Fruit fly (Drosophila melanogaster): Measurements from ENCODE around the gene CG9630.
A peak's percentile ranks its signal among the peaks of the same experiment; 100 is the strongest.

The CG9630 gene

dm6 chr3R:8243720-8244119 lies 26.0 kb downstream of the CG9630 start, which contains the start of the genes CG9636, CG18749 and CG33722 (continued):
- TF ChIP-seq CG34406 (GFP tag; optimal IDR thresholded peaks at IDR 0.05) (peak; percentile 51), CG6808 (GFP tag; optimal IDR thresholded peaks at IDR 0.05) (peak; percentile 30), eg (GFP tag; IDR thresholded peaks at IDR 0.05) (no peak), CG8632 (GFP tag; optimal IDR thresholded peaks at IDR 0.05) (no peak), CG7368 (GFP tag; optimal IDR thresholded peaks at IDR 0.05) (peak; percentile 42), Sox102F (GFP tag; optimal IDR thresholded peaks at IDR 0.05) (no peak), lz (GFP tag; optimal IDR thresholded peaks at IDR 0.05) (peak; percentile 76), CG9139 (GFP tag; optimal IDR thresholded peaks at IDR 0.05) (no peak), Eip93F (GFP tag; optimal IDR thresholded peaks at IDR 0.05) (peak; percentile 75), topi (GFP tag; optimal IDR thresholded peaks at IDR 0.05) (peak; percentile 67), Lpt (GFP tag; optimal IDR thresholded peaks at IDR 0.05) (no peak), Hr39 (GFP tag; optimal IDR thresholded peaks at IDR 0.05) (peak; percentile 40), CG3032 (tag; optimal IDR thresholded peaks at IDR 0.05) (peak; percentile 59), OdsH (GFP tag; optimal IDR thresholded peaks at IDR 0.05) (peak; percentile 68), Ets96B (tag; optimal IDR thresholded peaks at IDR 0.05) (peak; percentile 61), fd85E (GFP tag; optimal IDR thresholded peaks at IDR 0.05) (no peak)

dm6 chr3R:8240302-8240682 lies 29.4 kb downstream of the CG9630 start, which contains the start of gene Ada2b:
Gene Ada2b (minus strand): TSS chr3R:8240515.
- TF ChIP-seq CG6163 (GFP tag; IDR thresholded peaks at IDR 0.05) (no peak), Gug (GFP tag; IDR thresholded peaks at IDR 0.05) (no peak), dsx (GFP tag; optimal IDR thresholded peaks at IDR 0.05; ENCODE audit: poor library complexity, severe bottlenecking) (peak; percentile 22)

dm6 chr3R:8239472-8240301 lies 30.0 kb downstream of the CG9630 start:
- TF ChIP-seq CG32006 (GFP tag; optimal IDR thresholded peaks at IDR 0.05): peak; percentile 95
- peak; percentile 79 for TF ChIP-seq CG8319 (GFP tag; optimal IDR thresholded peaks at IDR 0.05)
- peak; percentile 89 for TF ChIP-seq acj6 (GFP tag; optimal IDR thresholded peaks at IDR 0.05)
- TF ChIP-seq Eip78C (GFP tag): peak; percentile 99
- peak; percentile 86 for TF ChIP-seq Sox14 (GFP tag; optimal IDR thresholded peaks at IDR 0.05)
- TF ChIP-seq dsx (GFP tag; optimal IDR thresholded peaks at IDR 0.05; ENCODE audit: poor library complexity, severe bottlenecking): peak; percentile 69
- peak; percentile 90 for TF ChIP-seq CG6808 (GFP tag; optimal IDR thresholded peaks at IDR 0.05)
- TF ChIP-seq Eip93F (GFP tag; optimal IDR thresholded peaks at IDR 0.05): peak; percentile 64
- TF ChIP-seq CG3032 (tag; optimal IDR thresholded peaks at IDR 0.05): peak; percentile 88
- TF ChIP-seq CG1621 (tag; optimal IDR thresholded peaks at IDR 0.05): peak; percentile 49
- TF ChIP-seq spab (GFP tag; optimal IDR thresholded peaks at IDR 0.05): peak; percentile 84
- TF ChIP-seq CG11902 (GFP tag; optimal IDR thresholded peaks at IDR 0.05): peak; percentile 69
- peak; percentile 88 for TF ChIP-seq Sox15 (GFP tag; optimal IDR thresholded peaks at IDR 0.05)
- TF ChIP-seq CG10669 (GFP tag; optimal IDR thresholded peaks at IDR 0.05): peak; percentile 81
- peak; percentile 74 for TF ChIP-seq CG6163 (GFP tag; IDR thresholded peaks at IDR 0.05)
- peak; percentile 91 for TF ChIP-seq CG3919 (GFP tag; optimal IDR thresholded peaks at IDR 0.05)
- TF ChIP-seq net (GFP tag; optimal IDR thresholded peaks at IDR 0.05): peak; percentile 90
- peak; percentile 61 for TF ChIP-seq CG9139 (GFP tag; optimal IDR thresholded peaks at IDR 0.05)
- TF ChIP-seq Hr4 (GFP tag; optimal IDR thresholded peaks at IDR 0.05): peak; percentile 90
- peak; percentile 69 for TF ChIP-seq fd85E (GFP tag; optimal IDR thresholded peaks at IDR 0.05)
- TF ChIP-seq Ets96B (tag; optimal IDR thresholded peaks at IDR 0.05): peak; percentile 84
- peak; percentile 90 for TF ChIP-seq CG10631 (GFP tag; optimal IDR thresholded peaks at IDR 0.05)
- TF ChIP-seq CG8119 (GFP tag; IDR thresholded peaks at IDR 0.05): peak; percentile 86
- peak; percentile 90 for TF ChIP-seq achi (GFP tag; optimal IDR thresholded peaks at IDR 0.05)
- peak; percentile 83 for TF ChIP-seq fd59A (GFP tag; optimal IDR thresholded peaks at IDR 0.05)
- TF ChIP-seq cyc (GFP tag; optimal IDR thresholded peaks at IDR 0.05): peak; percentile 75
- peak; percentile 72 for TF ChIP-seq eg (GFP tag; IDR thresholded peaks at IDR 0.05)
- peak; percentile 52 to 97 for TF ChIP-seq salr (GFP tag; optimal IDR thresholded peaks at IDR 0.05)
- TF ChIP-seq OdsH (GFP tag; optimal IDR thresholded peaks at IDR 0.05): peak; percentile 90
- TF ChIP-seq CG16779 (tag; optimal IDR thresholded peaks at IDR 0.05): peak; percentile 88
- peak; percentile 69 for TF ChIP-seq CG6854 (GFP tag; optimal IDR thresholded peaks at IDR 0.05)
- peak; percentile 68 for TF ChIP-seq Lpt (GFP tag; optimal IDR thresholded peaks at IDR 0.05)
- TF ChIP-seq vri (GFP tag; optimal IDR thresholded peaks at IDR 0.05): peak; percentile 71
- TF ChIP-seq CG6276 (GFP tag; optimal IDR thresholded peaks at IDR 0.05): peak; percentile 94
- peak; percentile 83 for TF ChIP-seq CG11762 (GFP tag; optimal IDR thresholded peaks at IDR 0.05; ENCODE audit: insufficient read depth)
- peak; percentile 77 for TF ChIP-seq CG7368 (GFP tag; optimal IDR thresholded peaks at IDR 0.05)
- TF ChIP-seq lz (GFP tag; optimal IDR thresholded peaks at IDR 0.05): peak; percentile 89
- TF ChIP-seq CG8632 (GFP tag; optimal IDR thresholded peaks at IDR 0.05): peak; percentile 88
- peak; percentile 43 for TF ChIP-seq Gug (GFP tag; IDR thresholded peaks at IDR 0.05)
- TF ChIP-seq Hr39 (GFP tag; optimal IDR thresholded peaks at IDR 0.05): peak; percentile 83
